Worm (Caenorhabditis elegans) whole organism, midembryonic: Measurements from ENCODE around the gene C46C11.4.

Source experiments
- T22C8.4 ChIP-seq: fragments of 200-800 bp; sonication (Bioruptor generic); IDR thresholded peaks from 2 replicates; pipeline ENCODE4 v1.3.6; 2022; ENCODE audit warnings: missing genetic modification characterization, missing compliant biosample characterization
- flt-1 ChIP-seq: fragments of 200-800 bp; sonication (Bioruptor generic); IDR thresholded peaks from 2 replicates; pipeline ENCODE4 v1.3.6; 2022; ENCODE audit warnings: missing genetic modification characterization, missing compliant biosample characterization
- klf-2 ChIP-seq: fragments of 200-800 bp; sonication (Bioruptor generic); conservative IDR thresholded peaks from 2 replicates; pipeline ENCODE4 v1.3.6; 2022; ENCODE audit warnings: missing genetic modification reagents, missing genetic modification characterization, missing compliant biosample characterization
- ref-1 ChIP-seq: fragments of 200-800 bp; sonication (Bioruptor generic); conservative IDR thresholded peaks from 2 replicates; pipeline ENCODE4 v1.3.6; 2022; ENCODE audit warnings: missing genetic modification reagents, missing genetic modification characterization, missing compliant biosample characterization
- tab-1 ChIP-seq: fragments of 200-800 bp; sonication (Bioruptor generic); IDR thresholded peaks from 2 replicates; pipeline ENCODE4 v1.3.6; 2022; ENCODE audit warnings: missing genetic modification characterization, missing compliant biosample characterization

DNA sequence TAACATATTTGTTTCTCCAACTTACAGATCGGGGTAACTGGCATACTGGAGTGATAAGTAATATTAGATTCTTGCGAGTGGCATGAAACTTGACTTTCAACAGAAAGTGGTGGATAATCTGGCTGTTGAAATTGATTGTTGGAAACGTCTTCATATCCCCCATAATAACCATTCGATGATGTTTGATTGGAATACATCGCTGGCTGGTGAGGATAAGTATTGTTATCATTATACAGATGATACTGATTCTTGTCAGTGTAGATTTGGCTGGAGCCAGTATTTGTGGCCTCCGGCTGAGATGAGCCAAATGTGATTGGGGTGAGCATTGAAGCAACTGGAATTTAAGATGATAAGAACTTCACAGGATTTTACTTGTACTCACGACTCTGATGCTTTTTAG, 32.0 kb downstream of the C46C11.4 start:
- TF ChIP-seq T22C8.4 (GFP tag; lab: Robert Waterston, UW) (no peak), tab-1 (no peak), ref-1 (GFP tag; lab: Robert Waterston, UW) (no peak), klf-2 (GFP tag; lab: Robert Waterston, UW) (no peak), flt-1 (GFP tag; lab: Robert Waterston, UW) (no peak)
